Worm (Caenorhabditis elegans) whole organism, young adult: Measurements from ENCODE around the gene T22E5.6.
A peak's percentile ranks its signal among the peaks of the same experiment; 100 is the strongest.

Experiments used
- B0336.3 ChIP-seq: fragments of 200-800 bp; sonication (Bioruptor generic); IDR thresholded peaks from 2 replicates; pipeline ENCODE4 v1.3.6; 2022; ENCODE audit warnings: missing genetic modification characterization, missing compliant biosample characterization
- F22D6.2 ChIP-seq: sonication (generic microtip); optimal IDR thresholded peaks from 2 replicates; lab custom pipeline; 2016; ENCODE audit warnings: mild to moderate bottlenecking, missing genetic modification characterization, missing compliant biosample characterization
- F23B12.7 ChIP-seq: sonication (generic microtip); optimal IDR thresholded peaks from 2 replicates; lab custom pipeline; 2017; ENCODE audit warnings: missing genetic modification characterization, mild to moderate bottlenecking, missing compliant biosample characterization, antibody characterized with exemption, moderate library complexity; ENCODE audit not compliant: insufficient read depth
- F57C9.4 ChIP-seq: sonication (generic microtip); optimal IDR thresholded peaks from 2 replicates; lab custom pipeline; 2017; ENCODE audit warnings: mild to moderate bottlenecking, missing genetic modification characterization, missing compliant biosample characterization
- K12H6.12 ChIP-seq: fragments of 200-800 bp; sonication (Bioruptor generic); optimal IDR thresholded peaks from 2 replicates; lab custom pipeline; 2018; ENCODE audit warnings: mild to moderate bottlenecking, missing genetic modification characterization, missing compliant biosample characterization
- Y56A3A.18 ChIP-seq: fragments of 200-800 bp; sonication (Bioruptor generic); IDR thresholded peaks from 2 replicates; pipeline ENCODE4 v1.3.6; 2022; ENCODE audit warnings: missing genetic modification reagents, missing genetic modification characterization, missing compliant biosample characterization
- aptf-2 ChIP-seq: fragments of 200-800 bp; sonication (Bioruptor generic); conservative IDR thresholded peaks from 2 replicates; pipeline ENCODE4 v1.3.6; 2022; ENCODE audit warnings: missing genetic modification reagents, missing genetic modification characterization, missing compliant biosample characterization
- atf-7 ChIP-seq: sonication (generic microtip); optimal IDR thresholded peaks from 2 replicates; lab custom pipeline; 2017; ENCODE audit warnings: mild to moderate bottlenecking, missing genetic modification characterization, missing compliant biosample characterization
- cebp-2 ChIP-seq: fragments of 200-800 bp; sonication (Bioruptor generic); IDR thresholded peaks from 2 replicates; pipeline ENCODE4 v1.3.6; 2022; ENCODE audit warnings: missing genetic modification characterization, missing compliant biosample characterization
- ceh-27 ChIP-seq: fragments of 200-800 bp; sonication (Bioruptor generic); optimal IDR thresholded peaks from 2 replicates; lab custom pipeline; 2018; ENCODE audit warnings: mild to moderate bottlenecking, missing genetic modification characterization, moderate library complexity, missing compliant biosample characterization
- ceh-40 ChIP-seq: fragments of 200-800 bp; sonication (Bioruptor generic); IDR thresholded peaks from 2 replicates; pipeline ENCODE4 v1.3.6; 2022; ENCODE audit warnings: missing genetic modification characterization, missing compliant biosample characterization
- ceh-91 ChIP-seq: fragments of 200-800 bp; sonication (Bioruptor generic); IDR thresholded peaks from 2 replicates; pipeline ENCODE4 v1.3.6; 2022; ENCODE audit warnings: missing genetic modification reagents, missing genetic modification characterization, missing compliant biosample characterization
- chd-7 ChIP-seq: sonication (generic microtip); optimal IDR thresholded peaks from 2 replicates; lab custom pipeline; 2016; ENCODE audit warnings: mild to moderate bottlenecking, missing genetic modification characterization, moderate library complexity, missing compliant biosample characterization
- die-1 ChIP-seq: sonication (generic microtip); optimal IDR thresholded peaks from 2 replicates; lab custom pipeline; 2016; ENCODE audit warnings: missing genotype, mild to moderate bottlenecking, missing genetic modification characterization, missing compliant biosample characterization
- dox-1 ChIP-seq: fragments of 200-800 bp; sonication (Bioruptor generic); IDR thresholded peaks from 2 replicates; pipeline ENCODE4 v1.3.6; 2022; ENCODE audit warnings: missing genetic modification reagents, missing genetic modification characterization, missing compliant biosample characterization
- dpff-1 ChIP-seq: sonication (generic microtip); optimal IDR thresholded peaks from 2 replicates; lab custom pipeline; 2017; ENCODE audit warnings: mild to moderate bottlenecking, missing genetic modification characterization, missing compliant biosample characterization
- dpl-1 ChIP-seq: fragments of 150-350 bp; optimal IDR thresholded peaks from 2 replicates; lab custom pipeline; 2014; ENCODE audit warnings: missing biosample characterization, missing genetic modification reagents, missing genetic modification characterization
- egrh-3 ChIP-seq: fragments of 200-800 bp; sonication (Bioruptor generic); IDR thresholded peaks from 2 replicates; pipeline ENCODE4 v1.3.6; 2022; ENCODE audit warnings: missing genetic modification reagents, missing genetic modification characterization, missing compliant biosample characterization
- ets-4 ChIP-seq: fragments of 200-800 bp; sonication (Bioruptor generic); optimal IDR thresholded peaks from 2 replicates; lab custom pipeline; 2018; ENCODE audit warnings: mild to moderate bottlenecking, missing genetic modification characterization, missing compliant biosample characterization
- gei-17 ChIP-seq: fragments of 200-800 bp; sonication (Bioruptor generic); optimal IDR thresholded peaks from 2 replicates; lab custom pipeline; 2018; ENCODE audit warnings: mild to moderate bottlenecking, missing genetic modification characterization, missing compliant biosample characterization
- him-1 ChIP-seq: sonication (generic microtip); optimal IDR thresholded peaks from 2 replicates; lab custom pipeline; 2016; ENCODE audit warnings: missing genotype, missing genetic modification reagents, missing genetic modification characterization, missing compliant biosample characterization
- hlh-12 ChIP-seq: sonication (generic microtip); optimal IDR thresholded peaks from 2 replicates; lab custom pipeline; 2016; ENCODE audit warnings: missing genetic modification characterization, missing compliant biosample characterization
- let-526 ChIP-seq: fragments of 200-800 bp; sonication (Bioruptor generic); IDR thresholded peaks from 2 replicates; pipeline ENCODE4 v1.3.6; 2022; ENCODE audit warnings: missing genetic modification reagents, missing genetic modification characterization, missing compliant biosample characterization
- lin-40 ChIP-seq: sonication (generic microtip); optimal IDR thresholded peaks from 2 replicates; lab custom pipeline; 2016; ENCODE audit warnings: missing genetic modification characterization, mild to moderate bottlenecking, missing compliant biosample characterization, missing genotype, missing genetic modification reagents
- lsl-1 ChIP-seq: fragments of 200-800 bp; sonication (Bioruptor generic); optimal IDR thresholded peaks from 2 replicates; lab custom pipeline; 2018; ENCODE audit warnings: mild to moderate bottlenecking, missing genetic modification characterization, moderate library complexity, missing compliant biosample characterization
- lsy-27 ChIP-seq: sonication (generic microtip); optimal IDR thresholded peaks from 2 replicates; lab custom pipeline; 2017; ENCODE audit warnings: missing genetic modification characterization, mild to moderate bottlenecking, missing compliant biosample characterization, antibody characterized with exemption, missing genotype, borderline replicate concordance; ENCODE audit not compliant: insufficient read depth
- madf-10 ChIP-seq: sonication (generic microtip); optimal IDR thresholded peaks from 2 replicates; lab custom pipeline; 2016; ENCODE audit warnings: mild to moderate bottlenecking, missing genetic modification characterization, missing compliant biosample characterization
- mcd-1 ChIP-seq: fragments of 200-800 bp; sonication (Bioruptor generic); IDR thresholded peaks from 2 replicates; pipeline ENCODE4 v1.3.6; 2022; ENCODE audit warnings: missing genetic modification reagents, missing genetic modification characterization, missing compliant biosample characterization
- mel-28 ChIP-seq: sonication (generic microtip); optimal IDR thresholded peaks from 2 replicates; lab custom pipeline; 2016; ENCODE audit warnings: borderline replicate concordance, mild to moderate bottlenecking, missing genetic modification characterization, missing compliant biosample characterization
- nfyb-1 ChIP-seq: fragments of 200-800 bp; sonication (Bioruptor generic); IDR thresholded peaks from 2 replicates; pipeline ENCODE4 v1.3.6; 2022; ENCODE audit warnings: missing genetic modification reagents, missing genetic modification characterization, missing compliant biosample characterization
- nhr-27 ChIP-seq: fragments of 200-800 bp; sonication (Bioruptor generic); optimal IDR thresholded peaks from 2 replicates; lab custom pipeline; 2018; ENCODE audit warnings: mild to moderate bottlenecking, missing genetic modification characterization, moderate library complexity, missing compliant biosample characterization
- nhr-80 ChIP-seq: sonication (generic microtip); optimal IDR thresholded peaks from 2 replicates; lab custom pipeline; 2016; ENCODE audit warnings: missing genetic modification characterization, missing compliant biosample characterization
- nhr-90 ChIP-seq: sonication (generic microtip); optimal IDR thresholded peaks from 2 replicates; lab custom pipeline; 2016; ENCODE audit warnings: missing genotype, mild to moderate bottlenecking, missing genetic modification characterization, missing compliant biosample characterization
- rcor-1 ChIP-seq: fragments of 200-800 bp; sonication (Bioruptor generic); IDR thresholded peaks from 2 replicates; pipeline ENCODE4 v1.3.6; 2022; ENCODE audit warnings: missing genetic modification reagents, missing genetic modification characterization, missing compliant biosample characterization
- sea-2 ChIP-seq: fragments of 200-800 bp; sonication (Bioruptor generic); IDR thresholded peaks from 2 replicates; pipeline ENCODE4 v1.3.6; 2022; ENCODE audit warnings: missing genetic modification characterization, missing compliant biosample characterization
- snpc-4 ChIP-seq, 5 experiments: fragments of 150-350 bp in 1 of 5; sonication (generic microtip) in 4 of 5; optimal IDR thresholded peaks; 2 replicates each; lab custom pipeline; 2014 to 2018; ENCODE audit warnings: missing genetic modification characterization in 5 of 5, missing biosample characterization in 3 of 5, antibody characterized with exemption in 2 of 5, mild to moderate bottlenecking in 2 of 5, missing compliant biosample characterization in 2 of 5, missing genotype in 2 of 5, moderate library complexity in 2 of 5, missing genetic modification reagents in 1 of 5
- somi-1 ChIP-seq: fragments of 200-800 bp; sonication (Bioruptor generic); optimal IDR thresholded peaks from 2 replicates; lab custom pipeline; 2018; ENCODE audit warnings: mild to moderate bottlenecking, missing genetic modification characterization, missing compliant biosample characterization
- tbp1 ChIP-seq: fragments of 200-800 bp; sonication (Bioruptor generic); optimal IDR thresholded peaks from 2 replicates; lab custom pipeline; 2018; ENCODE audit warnings: mild to moderate bottlenecking, missing genetic modification characterization, missing compliant biosample characterization
- unc-130 ChIP-seq: sonication (generic microtip); optimal IDR thresholded peaks from 2 replicates; lab custom pipeline; 2016; ENCODE audit warnings: missing genetic modification reagents, missing genetic modification characterization, missing compliant biosample characterization
- ztf-22 ChIP-seq: fragments of 200-800 bp; sonication (Bioruptor generic); optimal IDR thresholded peaks from 2 replicates; lab custom pipeline; 2018; ENCODE audit warnings: mild to moderate bottlenecking, missing genetic modification characterization, moderate library complexity, missing compliant biosample characterization
- ztf-25 ChIP-seq: fragments of 200-800 bp; sonication (Bioruptor generic); IDR thresholded peaks from 2 replicates; pipeline ENCODE4 v1.3.6; 2022; ENCODE audit warnings: missing genetic modification reagents, missing genetic modification characterization, missing compliant biosample characterization
- ztf-26 ChIP-seq: sonication (generic microtip); optimal IDR thresholded peaks from 2 replicates; lab custom pipeline; 2017; ENCODE audit warnings: missing genetic modification characterization, missing compliant biosample characterization

T22E5.6 gene

ce11 chrX:6460123-6460522 lies 43.9 kb upstream of the T22E5.6 start:
- TF ChIP-seq ztf-26 (tag; lab: Kevin White, UChicago) (no peak), lsy-27 (tag; lab: Kevin White, UChicago) (no peak), nfyb-1 (GFP tag; lab: Robert Waterston, UW) (no peak), ztf-22 (GFP tag; lab: Kevin White, UChicago) (no peak), hlh-12 (no peak), nhr-80 (tag; lab: Kevin White, UChicago) (peak; percentile 37), aptf-2 (GFP tag; lab: Robert Waterston, UW) (no peak), snpc-4 (GFP tag; optimal IDR thresholded peaks at IDR 0.05; lab: Kevin White, UChicago) (no peak), snpc-4 (tag; optimal IDR thresholded peaks at IDR 0.05; lab: Kevin White, UChicago) (no peak), somi-1 (GFP tag; lab: Kevin White, UChicago) (no peak)
- TF ChIP-seq, all 124 proteins: peak for 1

ce11 chrX:6458467-6458866 lies 42.3 kb upstream of the T22E5.6 start:
- no peak for TF ChIP-seq dpl-1 (GFP tag; lab: Kevin White, UChicago)
- TF ChIP-seq nhr-80 (tag; lab: Kevin White, UChicago) = peak; percentile 54
- TF ChIP-seq sea-2 (GFP tag; lab: Robert Waterston, UW) = no peak
- TF ChIP-seq chd-7 (tag; lab: Kevin White, UChicago) = no peak

ce11 chrX:6458001-6458400 lies 41.8 kb upstream of the T22E5.6 start:
- TF ChIP-seq dpff-1 (tag; lab: Kevin White, UChicago) = no peak
- no peak for TF ChIP-seq ztf-22 (GFP tag; lab: Kevin White, UChicago)
- no peak for TF ChIP-seq egrh-3 (GFP tag; lab: Robert Waterston, UW)
- TF ChIP-seq unc-130 (GFP tag; lab: Kevin White, UChicago) = no peak
- TF ChIP-seq die-1 (tag; lab: Kevin White, UChicago) = no peak
- no peak for TF ChIP-seq B0336.3 (GFP tag; lab: Robert Waterston, UW)
- TF ChIP-seq chd-7 (tag; lab: Kevin White, UChicago) = no peak
- no peak for TF ChIP-seq ceh-91 (GFP tag; lab: Robert Waterston, UW)
- no peak for TF ChIP-seq mel-28 (tag; lab: Kevin White, UChicago)

ce11 chrX:6456567-6456966 lies 40.4 kb upstream of the T22E5.6 start, which contains the start of gene pept-1:
Gene pept-1, plus strand, starts transcription at chrX:6456872.
- TF ChIP-seq Y56A3A.18 (GFP tag; lab: Robert Waterston, UW) (peak; percentile 70; the same call in 1 of the 2 replicates), F22D6.2 (no peak), F23B12.7 (tag; lab: Kevin White, UChicago) (no peak), nfyb-1 (GFP tag; lab: Robert Waterston, UW) (no peak), dox-1 (GFP tag; lab: Robert Waterston, UW) (peak; percentile 74), dpl-1 (GFP tag; lab: Kevin White, UChicago) (no peak), ceh-40 (GFP tag; lab: Robert Waterston, UW) (no peak), lsl-1 (no peak), ceh-27 (no peak), cebp-2 (GFP tag; lab: Robert Waterston, UW) (no peak), nhr-90 (tag; lab: Kevin White, UChicago) (no peak), lin-40 (no peak), ets-4 (GFP tag; lab: Kevin White, UChicago) (peak; percentile 87), F57C9.4 (tag; lab: Kevin White, UChicago) (no peak), ztf-22 (GFP tag; lab: Kevin White, UChicago) (peak; percentile 60), mcd-1 (GFP tag; lab: Robert Waterston, UW) (no peak), ztf-25 (GFP tag; lab: Robert Waterston, UW) (no peak), gei-17 (no peak), atf-7 (peak; percentile 50), rcor-1 (GFP tag; lab: Robert Waterston, UW) (no peak), lsy-27 (tag; lab: Kevin White, UChicago) (no peak), nhr-27 (no peak), tbp1 (GFP tag; lab: Kevin White, UChicago) (peak; percentile 25), nhr-80 (tag; lab: Kevin White, UChicago) (peak; percentile 99), him-1 (tag; lab: Kevin White, UChicago) (no peak), madf-10 (tag; lab: Kevin White, UChicago) (no peak), B0336.3 (GFP tag; lab: Robert Waterston, UW) (no peak), chd-7 (tag; lab: Kevin White, UChicago) (no peak), let-526 (GFP tag; lab: Robert Waterston, UW) (no peak), K12H6.12 (tag; lab: Kevin White, UChicago) (no peak)
